Worm (Caenorhabditis elegans): ENCODE data around the gene mig-38.

mig-38 gene

DNA sequence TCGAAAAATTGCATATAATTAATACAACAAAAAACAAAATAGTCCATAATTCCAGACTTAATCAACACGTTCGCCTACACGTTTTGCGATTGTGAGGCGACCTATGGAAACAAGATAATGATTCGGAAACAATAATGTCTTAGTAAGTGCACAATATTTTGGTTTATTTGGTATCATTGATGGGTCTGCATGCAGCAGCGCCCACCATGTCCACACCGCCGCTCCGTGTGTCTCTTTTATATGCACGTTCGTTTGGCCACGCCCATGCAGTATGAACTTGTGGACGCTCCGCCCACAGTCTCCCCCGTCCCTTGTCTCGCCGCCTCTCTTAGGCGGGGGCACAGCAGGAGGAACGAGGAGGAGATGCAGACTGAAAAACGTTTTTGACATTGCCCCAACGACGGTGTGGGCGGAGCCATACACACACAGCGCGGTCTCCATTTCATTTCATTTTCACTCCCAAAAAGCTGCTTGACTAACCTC, at the start of gene mig-38:
Gene mig-38, plus strand, starts transcription at position 54 of the 483 bp plus-strand sequence.
- TF ChIP-seq nhr-11 (tag; optimal IDR thresholded peaks at IDR 0.05): peak; percentile 52
- peak; percentile 20 for TF ChIP-seq lin-13 (GFP tag; optimal IDR thresholded peaks at IDR 0.05)
- no peak for TF ChIP-seq F44E2.7 (GFP tag; IDR thresholded peaks at IDR 0.05)
- TF ChIP-seq daf-8 (GFP tag; IDR thresholded peaks at IDR 0.05): no peak
- TF ChIP-seq dmd-8 (GFP tag; IDR thresholded peaks at IDR 0.05): no peak; the same call in 1 of the 2 replicates
- TF ChIP-seq lin-39 (tag; optimal IDR thresholded peaks at IDR 0.05): no peak
- peak in 1 of 2 experiments; percentile 50 for TF ChIP-seq lsy-2 (tag; optimal IDR thresholded peaks at IDR 0.05)
- peak; percentile 8 for TF ChIP-seq dve-1 (tag; optimal IDR thresholded peaks at IDR 0.05; ENCODE audit: insufficient read depth)
- TF ChIP-seq jun-1 (tag; optimal IDR thresholded peaks at IDR 0.05): no peak
- no peak for TF ChIP-seq lin-15B (tag; optimal IDR thresholded peaks at IDR 0.05)
- peak; percentile 48 for TF ChIP-seq nhr-77 (tag; optimal IDR thresholded peaks at IDR 0.05)
- no peak for TF ChIP-seq tag-97 (GFP tag; IDR thresholded peaks at IDR 0.05)
- no peak for TF ChIP-seq ceh-44 (GFP tag; IDR thresholded peaks at IDR 0.05)
- TF ChIP-seq saeg-2 (GFP tag; IDR thresholded peaks at IDR 0.05): no peak
- 0 out of 2 replicates have a peak, but pooled peaks have one; percentile 36 for TF ChIP-seq zfp-3 (GFP tag; conservative IDR thresholded peaks at IDR 0.05)
- peak; percentile 1 to 18 for TF ChIP-seq daf-16 (GFP tag; optimal IDR thresholded peaks at IDR 0.05)
- TF ChIP-seq daf-16 (tag; optimal IDR thresholded peaks at IDR 0.05): peak; percentile 55
- peak; percentile 39 for TF ChIP-seq dmd-6 (GFP tag; IDR thresholded peaks at IDR 0.05)
- TF ChIP-seq madf-9 (GFP tag; conservative IDR thresholded peaks at IDR 0.05): no peak
- TF ChIP-seq Y105C5A.15 (GFP tag; IDR thresholded peaks at IDR 0.05): 0 out of 2 replicates have a peak, but pooled peaks have one; percentile 63
- no peak for TF ChIP-seq skn-1 (tag; optimal IDR thresholded peaks at IDR 0.05)
- no peak for TF ChIP-seq nhr-10 (tag; optimal IDR thresholded peaks at IDR 0.05)
- 0 out of 2 replicates have a peak, but pooled peaks have one; percentile 10 for TF ChIP-seq dmd-9 (GFP tag; IDR thresholded peaks at IDR 0.05)
- TF ChIP-seq gei-8 (GFP tag; optimal IDR thresholded peaks at IDR 0.05): no peak
- no peak for TF ChIP-seq F37D6.2 (tag; optimal IDR thresholded peaks at IDR 0.05)
- peak; percentile 7; the same call in 1 of the 2 replicates for TF ChIP-seq lin-38 (GFP tag; IDR thresholded peaks at IDR 0.05)
- TF ChIP-seq mep-1 (tag; optimal IDR thresholded peaks at IDR 0.05): peak; percentile 50
- TF ChIP-seq hlh-11 (tag; optimal IDR thresholded peaks at IDR 0.05): peak; percentile 81
- peak; percentile 45 for TF ChIP-seq arid-1 (GFP tag; conservative IDR thresholded peaks at IDR 0.05)
- TF ChIP-seq fkh-10 (GFP tag; optimal IDR thresholded peaks at IDR 0.05): no peak
- TF ChIP-seq php-3 (GFP tag; IDR thresholded peaks at IDR 0.05): no peak; the same call in 1 of the 2 replicates
- TF ChIP-seq nhr-48 (tag; optimal IDR thresholded peaks at IDR 0.05): peak; percentile 65
- TF ChIP-seq lir-3 (tag; optimal IDR thresholded peaks at IDR 0.05): peak; percentile 1
- TF ChIP-seq nhr-42 (GFP tag; IDR thresholded peaks at IDR 0.05): no peak
- no peak for TF ChIP-seq cey-2 (tag; optimal IDR thresholded peaks at IDR 0.05; ENCODE audit: borderline replicate concordance, insufficient read depth)
- peak; percentile 12; the same call in 1 of the 2 replicates for TF ChIP-seq ctbp-1 (GFP tag; IDR thresholded peaks at IDR 0.05)
- TF ChIP-seq mdl-1 (tag; optimal IDR thresholded peaks at IDR 0.05): peak; percentile 68 to 71
- no peak for TF ChIP-seq R02D3.7 (tag; optimal IDR thresholded peaks at IDR 0.05)
- TF ChIP-seq sdz-12 (GFP tag; optimal IDR thresholded peaks at IDR 0.05): peak; percentile 65
- peak; percentile 47 for TF ChIP-seq mes-2 (tag; optimal IDR thresholded peaks at IDR 0.05; ENCODE audit: poor library complexity, severe bottlenecking)
- peak; percentile 5 for TF ChIP-seq dpl-1 (GFP tag; optimal IDR thresholded peaks at IDR 0.05)
- peak; percentile 67 for TF ChIP-seq hmg-1.1 (GFP tag; IDR thresholded peaks at IDR 0.05)
- TF ChIP-seq nhr-28 (tag; optimal IDR thresholded peaks at IDR 0.05): peak; percentile 34
- peak; percentile 98 for TF ChIP-seq aha-1 (tag)
- peak; percentile 79 for TF ChIP-seq set-16 (GFP tag; IDR thresholded peaks at IDR 0.05)
- TF ChIP-seq mxl-3 (GFP tag; optimal IDR thresholded peaks at IDR 0.05): peak; percentile 92
- TF ChIP-seq unc-39 (tag; optimal IDR thresholded peaks at IDR 0.05): no peak
- no peak for TF ChIP-seq ceh-32 (tag; optimal IDR thresholded peaks at IDR 0.05; ENCODE audit: poor library complexity)
- no peak for TF ChIP-seq egl-27 (tag; optimal IDR thresholded peaks at IDR 0.05)
- TF ChIP-seq F10B5.3 (tag; optimal IDR thresholded peaks at IDR 0.05): no peak
- peak; percentile 47 for TF ChIP-seq hlh-30 (tag; optimal IDR thresholded peaks at IDR 0.05; ENCODE audit: insufficient read depth)
